Fruit fly (Drosophila melanogaster) whole organism, pupa: ENCODE data around the gene CG32986.
A peak's percentile ranks its signal among the peaks of the same experiment; 100 is the strongest.

Source experiments
- CG12605 ChIP-seq: fragments of 200-800 bp; sonication (Bioruptor generic); IDR thresholded peaks from 2 replicates; pipeline ENCODE4 v1.3.6; 2022; ENCODE audit warnings: missing biosample characterization, missing genetic modification characterization
- CG13204 ChIP-seq: fragments of 200-800 bp; sonication (Bioruptor generic); optimal IDR thresholded peaks from 2 replicates; lab custom pipeline; 2018; ENCODE audit warnings: missing biosample characterization, mild to moderate bottlenecking, missing genetic modification characterization, moderate library complexity
- CG15710 ChIP-seq: fragments of 200-800 bp; sonication (Bioruptor generic); optimal IDR thresholded peaks from 2 replicates; lab custom pipeline; 2018; ENCODE audit warnings: missing biosample characterization, mild to moderate bottlenecking, missing genetic modification characterization, moderate library complexity
- CG32121 ChIP-seq: fragments of 200-800 bp; sonication (Bioruptor generic); IDR thresholded peaks from 2 replicates; pipeline ENCODE4 v1.3.6; 2022; ENCODE audit warnings: missing biosample characterization, missing genetic modification characterization
- CG4496 ChIP-seq: fragments of 200-800 bp; sonication (Bioruptor generic); IDR thresholded peaks from 3 replicates; pipeline ENCODE4 v1.3.6; 2022; ENCODE audit warnings: missing biosample characterization, missing genetic modification characterization
- CG9948 ChIP-seq: fragments of 200-800 bp; sonication (Bioruptor generic); optimal IDR thresholded peaks from 2 replicates; lab custom pipeline; 2018; ENCODE audit warnings: missing biosample characterization, mild to moderate bottlenecking, missing genetic modification characterization, moderate library complexity
- D1 ChIP-seq: fragments of 200-800 bp; sonication (Bioruptor generic); optimal IDR thresholded peaks from 2 replicates; lab custom pipeline; 2018; ENCODE audit warnings: missing biosample characterization, mild to moderate bottlenecking, missing genetic modification characterization, moderate library complexity
- EcR ChIP-seq: fragments of 200-800 bp; sonication (Bioruptor generic); optimal IDR thresholded peaks from 3 replicates; lab custom pipeline; 2019; ENCODE audit warnings: missing biosample characterization, missing genetic modification characterization, mild to moderate bottlenecking, moderate library complexity, missing genetic modification reagents
- Pif1A ChIP-seq: fragments of 200-800 bp; sonication (Bioruptor generic); optimal IDR thresholded peaks from 3 replicates; lab custom pipeline; 2016; ENCODE audit warnings: missing biosample characterization, missing genetic modification characterization
- Snoo ChIP-seq: fragments of 200-800 bp; sonication (Bioruptor generic); optimal IDR thresholded peaks from 3 replicates; lab custom pipeline; 2017; ENCODE audit warnings: missing biosample characterization, mild to moderate bottlenecking, missing genetic modification characterization, inconsistent platforms
- gl ChIP-seq: fragments of 200-800 bp; sonication (Bioruptor generic); optimal IDR thresholded peaks from 2 replicates; lab custom pipeline; 2018; ENCODE audit warnings: missing biosample characterization, mild to moderate bottlenecking, missing genetic modification characterization

dm6 chr2L:8834806-8835483 lies 27.6 kb upstream of the CG32986 start:
- TF ChIP-seq gl (tag; lab: Kevin White, UChicago) (no peak), Pif1A (GFP tag; lab: Kevin White, UChicago) (peak; percentile 52), CG12605 (GFP tag; lab: Robert Waterston, UW) (peak; percentile 74), Snoo (peak; percentile 57), CG15710 (tag; lab: Kevin White, UChicago) (peak; percentile 67), D1 (no peak), CG13204 (GFP tag; lab: Kevin White, UChicago) (no peak), EcR (GFP tag; lab: Kevin White, UChicago) (no peak), CG4496 (GFP tag; lab: Robert Waterston, UW) (no peak), CG32121 (GFP tag; lab: Robert Waterston, UW) (no peak), CG9948 (tag; lab: Kevin White, UChicago) (peak; percentile 53)
